Worm (Caenorhabditis elegans) whole organism, young adult: ENCODE measurements around the gene chil-13.
A peak's percentile ranks its signal among the peaks of the same experiment; 100 is the strongest.

Experiments
- B0019.2 ChIP-seq: fragments of 200-800 bp; sonication (Bioruptor generic); conservative IDR thresholded peaks from 2 replicates; pipeline ENCODE4 v1.3.6; 2022; ENCODE audit warnings: missing genetic modification reagents, missing genetic modification characterization, missing compliant biosample characterization
- F49E8.2 ChIP-seq: sonication (generic microtip); optimal IDR thresholded peaks from 3 replicates; lab custom pipeline; 2017; ENCODE audit warnings: missing genetic modification characterization, mild to moderate bottlenecking, missing compliant biosample characterization, antibody characterized with exemption, moderate library complexity; ENCODE audit not compliant: insufficient read depth
- K11D2.4 ChIP-seq: fragments of 200-800 bp; sonication (Bioruptor generic); IDR thresholded peaks from 2 replicates; pipeline ENCODE4 v1.3.6; 2022; ENCODE audit warnings: missing genetic modification reagents, missing genetic modification characterization, missing compliant biosample characterization
- K12H6.12 ChIP-seq: fragments of 200-800 bp; sonication (Bioruptor generic); optimal IDR thresholded peaks from 2 replicates; lab custom pipeline; 2018; ENCODE audit warnings: mild to moderate bottlenecking, missing genetic modification characterization, missing compliant biosample characterization
- T07F8.4 ChIP-seq: sonication (generic microtip); optimal IDR thresholded peaks from 2 replicates; lab custom pipeline; 2016; ENCODE audit warnings: mild to moderate bottlenecking, missing genetic modification characterization, moderate library complexity, missing compliant biosample characterization
- Y56A3A.18 ChIP-seq: fragments of 200-800 bp; sonication (Bioruptor generic); IDR thresholded peaks from 2 replicates; pipeline ENCODE4 v1.3.6; 2022; ENCODE audit warnings: missing genetic modification reagents, missing genetic modification characterization, missing compliant biosample characterization
- Y67H2A.10 ChIP-seq: fragments of 200-800 bp; sonication (Bioruptor generic); conservative IDR thresholded peaks from 2 replicates; pipeline ENCODE4 v1.3.6; 2022; ENCODE audit warnings: missing genetic modification reagents, missing genetic modification characterization, missing compliant biosample characterization
- Y79H2A.3 ChIP-seq: fragments of 200-800 bp; sonication (Bioruptor generic); conservative IDR thresholded peaks from 2 replicates; pipeline ENCODE4 v1.3.6; 2022; ENCODE audit warnings: missing genetic modification reagents, missing genetic modification characterization, missing compliant biosample characterization
- ZK185.1 ChIP-seq: sonication (generic microtip); optimal IDR thresholded peaks from 2 replicates; lab custom pipeline; 2016; ENCODE audit warnings: mild to moderate bottlenecking, missing genetic modification characterization, missing compliant biosample characterization; ENCODE audit not compliant: poor library complexity, severe bottlenecking
- ama-1 ChIP-seq, 3 experiments: fragments of 150-350 bp in 1 of 3; sonication (generic microtip) in 2 of 3; optimal IDR thresholded peaks; 2 replicates each; lab custom pipeline; 2014 to 2018; ENCODE audit warnings: missing biosample characterization in 2 of 3, missing genetic modification characterization in 2 of 3, missing genetic modification reagents in 2 of 3
- atf-7 ChIP-seq: sonication (generic microtip); optimal IDR thresholded peaks from 2 replicates; lab custom pipeline; 2017; ENCODE audit warnings: mild to moderate bottlenecking, missing genetic modification characterization, missing compliant biosample characterization
- bed-2 ChIP-seq: fragments of 200-800 bp; sonication (Bioruptor generic); IDR thresholded peaks from 2 replicates; pipeline ENCODE4 v1.3.6; 2022; ENCODE audit warnings: missing genetic modification reagents, missing genetic modification characterization, missing compliant biosample characterization
- cebp-1 ChIP-seq, 2 experiments: fragments of 200-800 bp in 1 of 2; sonication (Bioruptor generic) in 1 of 2; sonication (generic microtip) in 1 of 2; IDR thresholded peaks in 1 of 2; optimal IDR thresholded peaks in 1 of 2; 2 replicates each; pipeline versions ENCODE4 v1.3.6 to Lab custom; 2017 to 2022; ENCODE audit warnings: missing compliant biosample characterization in 2 of 2, missing genetic modification characterization in 2 of 2, mild to moderate bottlenecking in 1 of 2, missing genetic modification reagents in 1 of 2, moderate library complexity in 1 of 2
- ceh-91 ChIP-seq: fragments of 200-800 bp; sonication (Bioruptor generic); IDR thresholded peaks from 2 replicates; pipeline ENCODE4 v1.3.6; 2022; ENCODE audit warnings: missing genetic modification reagents, missing genetic modification characterization, missing compliant biosample characterization
- dpl-1 ChIP-seq: fragments of 150-350 bp; optimal IDR thresholded peaks from 2 replicates; lab custom pipeline; 2014; ENCODE audit warnings: missing biosample characterization, missing genetic modification reagents, missing genetic modification characterization
- efl-1 ChIP-seq: fragments of 150-350 bp; optimal IDR thresholded peaks from 2 replicates; lab custom pipeline; 2014; ENCODE audit warnings: missing biosample characterization, missing genetic modification reagents, missing genetic modification characterization
- egrh-3 ChIP-seq: fragments of 200-800 bp; sonication (Bioruptor generic); IDR thresholded peaks from 2 replicates; pipeline ENCODE4 v1.3.6; 2022; ENCODE audit warnings: missing genetic modification reagents, missing genetic modification characterization, missing compliant biosample characterization
- him-1 ChIP-seq: sonication (generic microtip); optimal IDR thresholded peaks from 2 replicates; lab custom pipeline; 2016; ENCODE audit warnings: missing genotype, missing genetic modification reagents, missing genetic modification characterization, missing compliant biosample characterization
- hlh-12 ChIP-seq: sonication (generic microtip); optimal IDR thresholded peaks from 2 replicates; lab custom pipeline; 2016; ENCODE audit warnings: missing genetic modification characterization, missing compliant biosample characterization
- lag-1 ChIP-seq: fragments of 200-800 bp; sonication (Bioruptor generic); IDR thresholded peaks from 2 replicates; pipeline ENCODE4 v1.3.6; 2022; ENCODE audit warnings: missing genetic modification reagents, missing genetic modification characterization, missing compliant biosample characterization
- let-607 ChIP-seq, 2 experiments: fragments of 200-800 bp in 1 of 2; sonication (Bioruptor generic) in 1 of 2; sonication (generic microtip) in 1 of 2; optimal IDR thresholded peaks; 2 replicates each; lab custom pipeline; 2016 to 2018; ENCODE audit warnings: mild to moderate bottlenecking in 2 of 2, missing compliant biosample characterization in 2 of 2, missing genetic modification characterization in 2 of 2, moderate library complexity in 2 of 2, missing genotype in 1 of 2
- lin-40 ChIP-seq: sonication (generic microtip); optimal IDR thresholded peaks from 2 replicates; lab custom pipeline; 2016; ENCODE audit warnings: missing genetic modification characterization, mild to moderate bottlenecking, missing compliant biosample characterization, missing genotype, missing genetic modification reagents
- lin-54 ChIP-seq: fragments of 200-800 bp; sonication (Bioruptor generic); optimal IDR thresholded peaks from 2 replicates; lab custom pipeline; 2018; ENCODE audit warnings: mild to moderate bottlenecking, missing genetic modification characterization, missing compliant biosample characterization
- madf-8 ChIP-seq: fragments of 200-800 bp; sonication (Bioruptor generic); conservative IDR thresholded peaks from 2 replicates; pipeline ENCODE4 v1.3.6; 2022; ENCODE audit warnings: missing genetic modification reagents, missing genetic modification characterization, missing compliant biosample characterization
- nhr-120 ChIP-seq: fragments of 200-800 bp; sonication (Bioruptor generic); IDR thresholded peaks from 2 replicates; pipeline ENCODE4 v1.3.6; 2022; ENCODE audit warnings: missing genetic modification characterization, missing compliant biosample characterization
- pha-4 ChIP-seq: fragments of 150-350 bp; sonication (generic microtip); optimal IDR thresholded peaks from 2 replicates; lab custom pipeline; 2014; ENCODE audit warnings: missing biosample characterization, missing genetic modification reagents, missing genetic modification characterization
- sea-2 ChIP-seq: fragments of 200-800 bp; sonication (Bioruptor generic); IDR thresholded peaks from 2 replicates; pipeline ENCODE4 v1.3.6; 2022; ENCODE audit warnings: missing genetic modification characterization, missing compliant biosample characterization
- tbx-9 ChIP-seq: sonication (generic microtip); optimal IDR thresholded peaks from 2 replicates; lab custom pipeline; 2016; ENCODE audit warnings: borderline replicate concordance, missing genetic modification characterization, inconsistent platforms, missing compliant biosample characterization
- unc-62 ChIP-seq: fragments of 150-350 bp; optimal IDR thresholded peaks from 2 replicates; lab custom pipeline; 2014; ENCODE audit warnings: missing biosample characterization, missing genetic modification reagents, missing genetic modification characterization
- zfh-2 ChIP-seq: fragments of 200-800 bp; sonication (Bioruptor generic); conservative IDR thresholded peaks from 2 replicates; pipeline ENCODE4 v1.3.6; 2022; ENCODE audit warnings: missing genetic modification reagents, missing genetic modification characterization, missing compliant biosample characterization
- ztf-26 ChIP-seq: sonication (generic microtip); optimal IDR thresholded peaks from 2 replicates; lab custom pipeline; 2017; ENCODE audit warnings: missing genetic modification characterization, missing compliant biosample characterization
- ztf-28 ChIP-seq: fragments of 200-800 bp; sonication (Bioruptor generic); IDR thresholded peaks from 2 replicates; pipeline ENCODE4 v1.3.6; 2022; ENCODE audit warnings: missing genetic modification reagents, missing genetic modification characterization, missing compliant biosample characterization

The chil-13 gene

ce11 chrII:9405013-9405412 lies 33.1 kb downstream of the chil-13 start:
- peak; percentile 94 for TF ChIP-seq egrh-3

- no peak for TF ChIP-seq Y79H2A.3 (GFP tag; lab: Robert Waterston, UW)
- no peak for TF ChIP-seq lin-54
- no peak for TF ChIP-seq K12H6.12
- no peak for TF ChIP-seq bed-2 (GFP tag; lab: Robert Waterston, UW)
- TF ChIP-seq Y56A3A.18 (GFP tag; lab: Robert Waterston, UW): no peak
- no peak for TF ChIP-seq dpl-1 (GFP tag; lab: Kevin White, UChicago)
- TF ChIP-seq him-1 (tag; lab: Kevin White, UChicago): no peak
- no peak for TF ChIP-seq tbx-9
- no peak for TF ChIP-seq cebp-1 (GFP tag; IDR thresholded peaks at IDR 0.05; lab: Robert Waterston, UW)
- TF ChIP-seq cebp-1 (tag; optimal IDR thresholded peaks at IDR 0.05; lab: Kevin White, UChicago): no peak
- no peak for TF ChIP-seq B0019.2 (GFP tag; lab: Robert Waterston, UW)
- no peak for TF ChIP-seq unc-62 (GFP tag; lab: Kevin White, UChicago)
- TF ChIP-seq atf-7: no peak
Observed at ce11 chrII:9403846-9404245, 34.3 kb downstream of the chil-13 start, which contains the start of gene Y51B9A.5. TSS of gene Y51B9A.5 (plus strand) at chrII:9404146.

DNA sequence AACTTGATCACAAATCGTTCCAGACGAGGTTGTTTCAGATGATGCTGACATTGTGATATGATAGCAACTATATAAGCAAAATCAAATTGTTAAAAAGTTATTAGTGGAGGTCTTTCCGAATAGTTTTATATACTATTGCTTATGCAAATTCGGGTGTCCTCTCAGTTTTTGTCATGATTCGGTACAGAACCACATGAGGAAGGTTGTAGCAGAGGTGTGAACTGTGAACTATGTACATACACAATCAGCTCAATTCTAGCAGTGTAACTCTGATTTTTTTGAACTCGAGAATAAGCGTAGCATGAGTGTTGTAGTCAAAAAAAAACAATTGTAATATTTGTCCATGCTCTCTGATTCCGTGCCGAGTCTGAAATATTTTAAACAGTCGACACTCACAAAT lies 35.0 kb downstream of the chil-13 start, which contains the start of gene Y51B9A.6:
Y51B9A.6 (minus strand) TSS at position 101 of the 400 bp plus-strand sequence.
- TF ChIP-seq zfh-2 (no peak), ZK185.1 (tag; lab: Kevin White, UChicago) (no peak), lin-40 (no peak), ztf-26 (tag; lab: Kevin White, UChicago) (no peak), madf-8 (no peak), pha-4 (tag; lab: Kevin White, UChicago) (no peak), hlh-12 (tag; lab: Kevin White, UChicago) (no peak), lag-1 (GFP tag; lab: Robert Waterston, UW) (no peak), ama-1 (optimal IDR thresholded peaks at IDR 0.05; lab: Kevin White, UChicago) (no peak), ama-1 (GFP tag; optimal IDR thresholded peaks at IDR 0.05; lab: Kevin White, UChicago) (no peak), K11D2.4 (GFP tag; lab: Robert Waterston, UW) (no peak), ceh-91 (GFP tag; lab: Robert Waterston, UW) (no peak), efl-1 (GFP tag; lab: Kevin White, UChicago) (no peak), let-607 (tag; optimal IDR thresholded peaks at IDR 0.05; lab: Kevin White, UChicago) (no peak), unc-62 (GFP tag; lab: Kevin White, UChicago) (no peak)

DNA sequence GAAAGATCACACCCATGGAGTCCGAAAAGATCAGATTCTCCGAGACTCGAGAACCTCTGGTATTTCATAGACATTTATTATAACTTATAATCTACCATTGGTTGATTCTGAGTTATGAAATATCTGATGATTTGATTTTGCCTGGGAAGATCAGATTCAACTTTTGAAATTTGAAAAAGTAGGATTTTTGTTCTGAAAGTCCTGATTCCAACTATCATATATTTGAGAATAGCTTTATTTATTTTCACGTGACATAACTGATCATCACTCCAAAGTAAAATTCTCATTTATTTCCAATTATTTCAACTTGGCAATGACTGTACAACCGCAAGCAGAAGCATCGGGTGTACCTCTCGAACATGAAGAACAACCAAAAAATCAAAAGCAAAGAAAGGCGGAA lies 38.4 kb downstream of the chil-13 start, which contains the start of gene Y51B9A.7:
Y51B9A.7 (plus strand) TSS at position 301 of the 400 bp plus-strand sequence.
- TF ChIP-seq bed-2 (GFP tag; lab: Robert Waterston, UW) (no peak), ceh-91 (GFP tag; lab: Robert Waterston, UW) (no peak), sea-2 (GFP tag; lab: Robert Waterston, UW) (no peak), T07F8.4 (tag; lab: Kevin White, UChicago) (no peak), ztf-28 (GFP tag; lab: Robert Waterston, UW) (no peak), cebp-1 (GFP tag; IDR thresholded peaks at IDR 0.05; lab: Robert Waterston, UW) (no peak), cebp-1 (tag; optimal IDR thresholded peaks at IDR 0.05; lab: Kevin White, UChicago) (no peak), nhr-120 (GFP tag; lab: Robert Waterston, UW) (no peak), F49E8.2 (tag; lab: Kevin White, UChicago) (no peak), Y67H2A.10 (GFP tag; lab: Robert Waterston, UW) (no peak)
